Fruit fly (Drosophila melanogaster): ENCODE data around the gene maca.

Gene maca

DNA sequence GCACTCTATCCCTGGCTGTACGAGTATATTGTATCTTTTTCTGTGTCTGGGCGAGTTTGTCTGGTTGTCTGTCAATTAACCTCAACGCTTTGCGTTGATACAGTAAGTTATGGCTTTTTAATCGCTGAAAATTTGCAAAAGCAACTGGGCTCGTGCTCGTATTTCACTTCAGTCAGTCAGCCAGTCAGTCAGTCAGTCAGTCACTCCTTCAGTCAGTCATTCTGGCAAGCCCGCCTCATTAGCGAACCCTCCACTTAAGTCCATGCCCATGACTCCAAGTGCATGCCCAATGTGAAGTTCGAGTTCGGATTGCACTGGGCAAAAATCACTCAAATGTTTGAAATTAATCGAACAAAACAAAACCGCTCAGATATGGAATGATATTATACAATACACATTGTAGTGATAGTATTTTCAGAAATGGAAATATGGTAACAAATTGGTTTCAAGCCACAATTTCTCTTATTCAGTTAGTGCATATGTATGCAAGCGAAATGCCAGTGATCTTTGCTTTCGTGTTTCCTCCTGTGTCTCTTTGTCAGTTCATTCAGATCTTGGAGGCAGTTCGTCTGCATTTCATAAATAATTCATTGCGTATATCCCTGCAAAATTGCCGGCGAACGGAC lies 36.9 kb upstream of the maca start (continued):
- no peak for TF ChIP-seq CG16779 (tag; optimal IDR thresholded peaks at IDR 0.05)
- peak; percentile 68 for TF ChIP-seq esn (GFP tag; optimal IDR thresholded peaks at IDR 0.05)
- TF ChIP-seq fd59A (GFP tag; optimal IDR thresholded peaks at IDR 0.05): no peak
- peak; percentile 32 for TF ChIP-seq OdsH (GFP tag; optimal IDR thresholded peaks at IDR 0.05)
- TF ChIP-seq Eip93F (GFP tag; optimal IDR thresholded peaks at IDR 0.05): no peak
- peak; percentile 34 for TF ChIP-seq cyc (GFP tag; optimal IDR thresholded peaks at IDR 0.05)
- TF ChIP-seq Met (GFP tag; optimal IDR thresholded peaks at IDR 0.05): peak; percentile 66
- TF ChIP-seq dsx (GFP tag; optimal IDR thresholded peaks at IDR 0.05; ENCODE audit: poor library complexity, severe bottlenecking): peak; percentile 41
- TF ChIP-seq CG6792 (GFP tag; optimal IDR thresholded peaks at IDR 0.05): peak; percentile 46
- peak; percentile 16 for TF ChIP-seq CG6808 (GFP tag; optimal IDR thresholded peaks at IDR 0.05)
- no peak for TF ChIP-seq CG11294 (GFP tag; IDR thresholded peaks at IDR 0.05)
- TF ChIP-seq eg (GFP tag; IDR thresholded peaks at IDR 0.05): no peak
- TF ChIP-seq Blimp-1 (GFP tag; optimal IDR thresholded peaks at IDR 0.05): no peak
- peak; percentile 17 for TF ChIP-seq CG8632 (GFP tag; optimal IDR thresholded peaks at IDR 0.05)
- TF ChIP-seq Ets21C (GFP tag; optimal IDR thresholded peaks at IDR 0.05): peak; percentile 7
- peak; percentile 23 for TF ChIP-seq CG7368 (GFP tag; optimal IDR thresholded peaks at IDR 0.05)
- peak; percentile 55 for TF ChIP-seq Ets96B (tag; optimal IDR thresholded peaks at IDR 0.05)
- TF ChIP-seq dac (GFP tag; optimal IDR thresholded peaks at IDR 0.05): no peak
- no peak for TF ChIP-seq CG9139 (GFP tag; optimal IDR thresholded peaks at IDR 0.05)
- peak; percentile 47 for TF ChIP-seq Eip75B (GFP tag; optimal IDR thresholded peaks at IDR 0.05)
- no peak for TF ChIP-seq Gug (GFP tag; IDR thresholded peaks at IDR 0.05)
- no peak for TF ChIP-seq CG6276 (GFP tag; optimal IDR thresholded peaks at IDR 0.05)
- TF ChIP-seq CG31627 (GFP tag; optimal IDR thresholded peaks at IDR 0.05): peak; percentile 50
- peak; percentile 18 for TF ChIP-seq CG11902 (GFP tag; optimal IDR thresholded peaks at IDR 0.05)
- TF ChIP-seq Sox14 (GFP tag; optimal IDR thresholded peaks at IDR 0.05): peak; percentile 42
- peak; percentile 45 for TF ChIP-seq acj6 (GFP tag; optimal IDR thresholded peaks at IDR 0.05)
- no peak for TF ChIP-seq Lpt (GFP tag; optimal IDR thresholded peaks at IDR 0.05)
- TF ChIP-seq fkh (GFP tag; optimal IDR thresholded peaks at IDR 0.05): no peak
- peak; percentile 3 for TF ChIP-seq CG8319 (GFP tag; optimal IDR thresholded peaks at IDR 0.05)

DNA sequence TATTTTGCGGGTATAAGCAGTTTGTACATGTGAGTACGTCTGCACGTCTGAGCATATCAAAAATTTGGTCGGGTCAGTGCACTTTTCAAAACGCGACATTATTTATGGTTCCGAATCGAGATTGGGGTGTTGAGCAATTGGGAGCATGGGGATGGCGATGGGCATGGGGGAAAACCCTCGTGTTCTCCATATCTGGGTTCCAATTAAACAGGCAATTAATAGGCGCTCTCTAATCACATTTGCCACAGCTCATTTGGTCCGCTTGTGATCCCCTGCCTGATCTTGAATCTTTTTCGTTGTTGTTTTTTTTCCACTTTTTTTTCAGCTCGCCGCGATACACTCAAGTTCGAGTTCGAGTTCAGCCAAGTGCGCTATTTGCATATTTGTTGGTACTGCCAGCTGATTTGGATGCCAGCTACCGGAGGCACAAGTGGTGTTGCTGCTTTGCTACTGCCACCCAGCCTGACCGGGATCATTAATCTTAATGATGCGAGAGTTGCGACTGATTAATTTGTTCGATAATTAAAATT lies 36.2 kb upstream of the maca start:
- TF ChIP-seq lz (GFP tag; optimal IDR thresholded peaks at IDR 0.05) (no peak), Eip78C (GFP tag) (peak; percentile 5), Hr4 (GFP tag; optimal IDR thresholded peaks at IDR 0.05) (no peak), spab (GFP tag; optimal IDR thresholded peaks at IDR 0.05) (no peak), svp (GFP tag) (peak; percentile 100)

DNA sequence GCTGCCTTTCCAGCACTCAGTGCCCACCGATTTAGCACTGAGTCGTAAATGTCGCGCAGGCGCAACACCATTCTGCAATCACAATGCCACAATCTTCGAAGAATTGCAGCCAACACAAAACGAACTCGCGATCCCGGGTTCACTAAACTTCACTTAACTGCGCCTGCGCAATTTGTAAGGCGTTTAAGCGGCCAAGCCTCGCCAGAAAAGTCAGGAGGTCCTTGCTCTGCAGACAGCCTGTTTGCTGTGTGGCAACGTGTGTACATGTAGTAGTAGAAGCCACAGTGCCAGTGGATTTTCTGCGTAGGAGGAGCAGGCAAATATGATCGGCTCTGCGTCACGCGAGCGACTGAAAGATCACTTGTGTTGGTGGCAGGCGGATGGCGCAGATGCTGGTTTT lies 31.2 kb upstream of the maca start:
- TF ChIP-seq CG8119 (GFP tag; IDR thresholded peaks at IDR 0.05): no peak
- no peak for TF ChIP-seq Blimp-1 (GFP tag; optimal IDR thresholded peaks at IDR 0.05)
- TF ChIP-seq CG8319 (GFP tag; optimal IDR thresholded peaks at IDR 0.05): no peak
- TF ChIP-seq Met (GFP tag; optimal IDR thresholded peaks at IDR 0.05): no peak
- TF ChIP-seq pdm3 (GFP tag; optimal IDR thresholded peaks at IDR 0.05): no peak
- TF ChIP-seq CG31627 (GFP tag; optimal IDR thresholded peaks at IDR 0.05): no peak
- peak; percentile 42 for TF ChIP-seq CG6854 (GFP tag; optimal IDR thresholded peaks at IDR 0.05)
- no peak for TF ChIP-seq acj6 (GFP tag; optimal IDR thresholded peaks at IDR 0.05)
- no peak for TF ChIP-seq CG8632 (GFP tag; optimal IDR thresholded peaks at IDR 0.05)
- TF ChIP-seq eg (GFP tag; IDR thresholded peaks at IDR 0.05): 0 out of 3 replicates have a peak, but pooled peaks have one; percentile 11
- peak; percentile 75 for TF ChIP-seq svp (GFP tag)
- no peak for TF ChIP-seq CG1621 (tag; optimal IDR thresholded peaks at IDR 0.05)
